Fruit fly (Drosophila melanogaster): ENCODE measurements around the gene Wbp2.

DNA sequence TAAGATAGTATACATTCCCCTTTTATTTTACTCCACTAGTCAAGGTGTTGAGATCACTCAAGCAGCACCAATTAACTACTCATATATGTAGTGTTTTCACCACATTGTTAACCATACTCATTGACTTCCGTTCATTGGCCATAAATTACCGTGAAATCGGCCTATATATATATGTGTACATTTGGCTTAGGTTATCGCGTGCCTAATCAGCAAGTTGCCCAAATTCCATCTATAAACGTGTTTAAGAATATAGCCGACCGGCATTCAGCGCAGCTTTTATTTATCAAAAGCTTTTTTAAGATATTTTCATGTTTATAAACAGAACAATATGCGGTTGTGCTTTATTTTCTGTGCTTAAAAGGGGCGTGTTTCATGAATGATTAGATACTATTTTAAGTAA, 21.4 kb upstream of the Wbp2 start:
- TF ChIP-seq CG9948 (tag; optimal IDR thresholded peaks at IDR 0.05) (no peak), Snoo (tag; optimal IDR thresholded peaks at IDR 0.05) (no peak), CG34367 (tag; optimal IDR thresholded peaks at IDR 0.05) (no peak), D1 (tag; optimal IDR thresholded peaks at IDR 0.05) (no peak), Pif1A (GFP tag; optimal IDR thresholded peaks at IDR 0.05) (no peak), EcR (GFP tag; optimal IDR thresholded peaks at IDR 0.05) (no peak), rn (GFP tag; IDR thresholded peaks at IDR 0.05) (no peak), CG4496 (GFP tag; IDR thresholded peaks at IDR 0.05) (no peak), Pif1B (GFP tag; optimal IDR thresholded peaks at IDR 0.05) (no peak), Ets98B (GFP tag; IDR thresholded peaks at IDR 0.05) (no peak), CG8159 (tag; optimal IDR thresholded peaks at IDR 0.05) (no peak), gl (tag; optimal IDR thresholded peaks at IDR 0.05) (no peak)
